Fruit fly (Drosophila melanogaster) whole organism, embryonic: ENCODE measurements around the gene nonA.

ENCODE experiments used
- Awh ChIP-seq: fragments of 200-800 bp; sonication (Bioruptor generic); IDR thresholded peaks from 2 replicates; pipeline ENCODE4, ENCODE4 v1.3.6; 2022; ENCODE audit warnings: missing biosample characterization, missing genetic modification characterization
- CG13424 ChIP-seq: fragments of 200-800 bp; sonication (Bioruptor generic); optimal IDR thresholded peaks from 2 replicates; lab custom pipeline; 2019; ENCODE audit warnings: missing biosample characterization, mild to moderate bottlenecking, missing genetic modification characterization, moderate library complexity
- CG15011 ChIP-seq: fragments of 200-800 bp; sonication (Bioruptor generic); optimal IDR thresholded peaks from 3 replicates; lab custom pipeline; 2018; ENCODE audit warnings: missing biosample characterization, mild to moderate bottlenecking, missing genetic modification characterization
- CG15696 ChIP-seq: fragments of 200-800 bp; sonication (Bioruptor generic); optimal IDR thresholded peaks from 2 replicates; lab custom pipeline; 2019; ENCODE audit warnings: missing biosample characterization, mild to moderate bottlenecking, missing genetic modification characterization, moderate library complexity
- CG16779 ChIP-seq: fragments of 200-800 bp; sonication (Bioruptor generic); IDR thresholded peaks from 2 replicates; pipeline ENCODE4 v1.3.6; 2022; ENCODE audit warnings: missing biosample characterization, missing genetic modification characterization
- CG17186 ChIP-seq: fragments of 200-800 bp; sonication (Bioruptor generic); optimal IDR thresholded peaks from 3 replicates; lab custom pipeline; 2017; ENCODE audit warnings: missing biosample characterization, missing genetic modification reagents, missing genetic modification characterization
- CG3163 ChIP-seq: fragments of 200-800 bp; sonication (Bioruptor generic); optimal IDR thresholded peaks from 3 replicates; lab custom pipeline; 2016; ENCODE audit warnings: missing biosample characterization, missing genetic modification characterization
- CG32532 ChIP-seq: fragments of 200-800 bp; sonication (Bioruptor generic); IDR thresholded peaks from 2 replicates; pipeline ENCODE4 v1.3.6; 2022; ENCODE audit warnings: missing biosample characterization, missing genetic modification characterization
- CG3838 ChIP-seq: fragments of 200-800 bp; sonication (Bioruptor generic); optimal IDR thresholded peaks from 3 replicates; lab custom pipeline; 2016; ENCODE audit warnings: missing biosample characterization, missing genetic modification characterization
- CG4328 ChIP-seq: fragments of 200-800 bp; sonication (Bioruptor generic); optimal IDR thresholded peaks from 3 replicates; lab custom pipeline; 2017; ENCODE audit warnings: missing biosample characterization, missing genetic modification reagents, missing genetic modification characterization
- CG7928 ChIP-seq: fragments of 200-800 bp; sonication (Bioruptor generic); optimal IDR thresholded peaks from 2 replicates; lab custom pipeline; 2017; ENCODE audit warnings: missing biosample characterization, mild to moderate bottlenecking, missing genetic modification characterization
- CG8478 ChIP-seq: fragments of >200 bp; optimal IDR thresholded peaks from 2 replicates; lab custom pipeline; 2018
- CG8944 ChIP-seq: fragments of 200-800 bp; sonication (Bioruptor generic); optimal IDR thresholded peaks from 3 replicates; lab custom pipeline; 2016; ENCODE audit warnings: missing biosample characterization, missing genetic modification characterization
- Dref ChIP-seq: fragments of 200-800 bp; sonication (Bioruptor generic); IDR thresholded peaks from 2 replicates; pipeline ENCODE4 v1.3.6; 2022; ENCODE audit warnings: missing biosample characterization, missing genetic modification characterization
- ERR ChIP-seq: fragments of 200-800 bp; sonication (Bioruptor generic); optimal IDR thresholded peaks from 2 replicates; lab custom pipeline; 2016; ENCODE audit warnings: missing biosample characterization, missing genetic modification characterization
- Fer3 ChIP-seq: fragments of 200-800 bp; sonication (Bioruptor generic); optimal IDR thresholded peaks from 2 replicates; lab custom pipeline; 2018; ENCODE audit warnings: missing biosample characterization, mild to moderate bottlenecking, missing genetic modification characterization, moderate library complexity
- HmgZ ChIP-seq: fragments of 200-800 bp; sonication (Bioruptor generic); optimal IDR thresholded peaks from 2 replicates; lab custom pipeline; 2018; ENCODE audit warnings: missing biosample characterization, mild to moderate bottlenecking, missing genetic modification characterization
- Hmx ChIP-seq: fragments of 200-800 bp; sonication (Bioruptor generic); optimal IDR thresholded peaks from 2 replicates; lab custom pipeline; 2016; ENCODE audit warnings: missing biosample characterization, missing genetic modification characterization
- Hr3 ChIP-seq: fragments of 200-800 bp; sonication (Bioruptor generic); optimal IDR thresholded peaks from 3 replicates; lab custom pipeline; 2016; ENCODE audit warnings: missing biosample characterization, missing genetic modification characterization
- Hsf ChIP-seq: fragments of 200-800 bp; sonication (Bioruptor generic); optimal IDR thresholded peaks from 3 replicates; lab custom pipeline; 2016; ENCODE audit warnings: missing biosample characterization, missing genetic modification characterization
- Lim3 ChIP-seq: fragments of 200-800 bp; sonication (Bioruptor generic); IDR thresholded peaks from 2 replicates; pipeline ENCODE4 v1.3.6; 2022; ENCODE audit warnings: missing biosample characterization, missing genetic modification characterization
- Max ChIP-seq: fragments of 200-800 bp; sonication (Bioruptor generic); optimal IDR thresholded peaks from 2 replicates; lab custom pipeline; 2016; ENCODE audit warnings: missing biosample characterization, mild to moderate bottlenecking, missing genetic modification characterization
- Med ChIP-seq: fragments of 200-800 bp; sonication (Bioruptor generic); peaks from one replicate; lab custom pipeline; 2016; ENCODE audit warnings: missing biosample characterization, missing genetic modification characterization, mild to moderate bottlenecking, inconsistent platforms, moderate library complexity
- Nf-YA ChIP-seq: fragments of 200-800 bp; sonication (Bioruptor generic); IDR thresholded peaks from 2 replicates; pipeline ENCODE4 v1.3.6; 2022; ENCODE audit warnings: missing biosample characterization, missing genetic modification characterization
- Nf-YB ChIP-seq: fragments of 200-800 bp; sonication (Bioruptor generic); optimal IDR thresholded peaks from 3 replicates; lab custom pipeline; 2019; ENCODE audit warnings: missing biosample characterization, mild to moderate bottlenecking, missing genetic modification characterization, moderate library complexity
- Side ChIP-seq: fragments of 200-800 bp; sonication (Bioruptor generic); optimal IDR thresholded peaks from 2 replicates; lab custom pipeline; 2016; ENCODE audit warnings: missing biosample characterization, missing genetic modification characterization
- Sox102F ChIP-seq: fragments of 200-800 bp; sonication (Bioruptor generic); optimal IDR thresholded peaks from 2 replicates; lab custom pipeline; 2018; ENCODE audit warnings: missing biosample characterization, mild to moderate bottlenecking, missing genetic modification characterization, moderate library complexity
- Stat92E ChIP-seq, 3 experiments: fragments of >200 bp in 2 of 3; fragments of 200-800 bp in 1 of 3; sonication (Bioruptor generic) in 1 of 3; optimal IDR thresholded peaks; 2 replicates each; lab custom pipeline; 2017 to 2019; ENCODE audit warnings: missing biosample characterization in 3 of 3, missing genetic modification characterization in 3 of 3, mild to moderate bottlenecking in 1 of 3, moderate library complexity in 1 of 3
- YL-1 ChIP-seq: fragments of 200-800 bp; sonication (Bioruptor generic); optimal IDR thresholded peaks from 3 replicates; lab custom pipeline; 2017; ENCODE audit warnings: missing biosample characterization, mild to moderate bottlenecking, missing genetic modification characterization
- ac ChIP-seq: fragments of 200-800 bp; sonication (Bioruptor generic); optimal IDR thresholded peaks from 3 replicates; lab custom pipeline; 2017; ENCODE audit warnings: missing biosample characterization, mild to moderate bottlenecking, missing genetic modification characterization
- amos ChIP-seq: fragments of 200-800 bp; sonication (Bioruptor generic); IDR thresholded peaks from 2 replicates; pipeline ENCODE4 v1.3.6; 2022; ENCODE audit warnings: missing biosample characterization, missing genetic modification characterization; ENCODE audit not compliant: partially characterized antibody
- az2 ChIP-seq: fragments of 200-800 bp; sonication (Bioruptor generic); optimal IDR thresholded peaks from 3 replicates; lab custom pipeline; 2016; ENCODE audit warnings: missing biosample characterization, missing genetic modification characterization
- cato ChIP-seq: fragments of 200-800 bp; sonication (Bioruptor generic); optimal IDR thresholded peaks from 2 replicates; lab custom pipeline; 2016; ENCODE audit warnings: missing biosample characterization, missing genetic modification characterization, borderline replicate concordance
- dan ChIP-seq: fragments of 200-800 bp; sonication (Bioruptor generic); IDR thresholded peaks from 2 replicates; pipeline ENCODE4 v1.3.6; 2022; ENCODE audit warnings: missing biosample characterization, missing genetic modification characterization
- dm ChIP-seq: fragments of 200-800 bp; sonication (Bioruptor generic); optimal IDR thresholded peaks from 3 replicates; lab custom pipeline; 2016; ENCODE audit warnings: missing biosample characterization, missing genetic modification characterization
- exex ChIP-seq: fragments of 200-800 bp; sonication (Bioruptor generic); optimal IDR thresholded peaks from 4 replicates; lab custom pipeline; 2018; ENCODE audit warnings: missing biosample characterization, mild to moderate bottlenecking, missing genetic modification characterization, moderate library complexity
- fu2 ChIP-seq: fragments of 200-800 bp; sonication (Bioruptor generic); optimal IDR thresholded peaks from 2 replicates; lab custom pipeline; 2016; ENCODE audit warnings: missing biosample characterization, missing genetic modification characterization
- gsb ChIP-seq: fragments of 200-800 bp; sonication (Bioruptor generic); IDR thresholded peaks from 2 replicates; pipeline ENCODE4 v1.3.6; 2022; ENCODE audit warnings: missing biosample characterization, missing genetic modification characterization
- hkb ChIP-seq, 2 experiments: fragments of 200-800 bp in 1 of 2; fragments of >200 bp in 1 of 2; sonication (Bioruptor generic) in 1 of 2; IDR thresholded peaks in 1 of 2; optimal IDR thresholded peaks in 1 of 2; 2 replicates each; pipeline versions ENCODE4 v1.3.6 to Lab custom; 2017 to 2022; ENCODE audit warnings: missing biosample characterization in 1 of 2, missing genetic modification characterization in 1 of 2
- jigr1 ChIP-seq: fragments of 200-800 bp; sonication (Bioruptor generic); IDR thresholded peaks from 3 replicates; pipeline ENCODE4 v1.3.6; 2022; ENCODE audit warnings: missing biosample characterization, missing genetic modification characterization
- lola ChIP-seq, 3 experiments: fragments of >200 bp in 2 of 3; fragments of 200-800 bp in 1 of 3; sonication (Bioruptor generic) in 1 of 3; optimal IDR thresholded peaks; 2 replicates each; lab custom pipeline; 2017 to 2019; ENCODE audit warnings: missing biosample characterization in 3 of 3, missing genetic modification characterization in 3 of 3, mild to moderate bottlenecking in 1 of 3, moderate library complexity in 1 of 3
- mirr ChIP-seq: fragments of 200-800 bp; sonication (Bioruptor generic); optimal IDR thresholded peaks from 3 replicates; lab custom pipeline; 2018; ENCODE audit warnings: missing biosample characterization, mild to moderate bottlenecking, missing genetic modification characterization
- nerfin-1 ChIP-seq: fragments of 200-800 bp; sonication (Bioruptor generic); optimal IDR thresholded peaks from 3 replicates; lab custom pipeline; 2019; ENCODE audit warnings: missing biosample characterization, mild to moderate bottlenecking, missing genetic modification characterization, moderate library complexity
- org-1 ChIP-seq: fragments of 200-800 bp; sonication (Bioruptor generic); optimal IDR thresholded peaks from 2 replicates; lab custom pipeline; 2017; ENCODE audit warnings: missing biosample characterization, missing genetic modification characterization
- pita ChIP-seq: fragments of 200-800 bp; sonication (Bioruptor generic); optimal IDR thresholded peaks from 2 replicates; lab custom pipeline; 2017; ENCODE audit warnings: missing biosample characterization, mild to moderate bottlenecking, missing genetic modification characterization
- ranshi ChIP-seq: fragments of 200-800 bp; sonication (Bioruptor generic); IDR thresholded peaks from 2 replicates; pipeline ENCODE4 v1.3.6; 2022; ENCODE audit warnings: missing biosample characterization, missing genetic modification characterization
- sens ChIP-seq: fragments of 200-800 bp; sonication (Bioruptor generic); peaks from one replicate; lab custom pipeline; 2016; ENCODE audit warnings: missing biosample characterization, missing genetic modification characterization
- sna ChIP-seq: fragments of 200-800 bp; sonication (Bioruptor generic); IDR thresholded peaks from 2 replicates; pipeline ENCODE4 v1.3.6; 2022; ENCODE audit warnings: missing biosample characterization, missing genetic modification characterization; ENCODE audit not compliant: partially characterized antibody
- toy ChIP-seq: fragments of 200-800 bp; sonication (Bioruptor generic); IDR thresholded peaks from 2 replicates; pipeline ENCODE4 v1.3.6; 2022; ENCODE audit warnings: missing biosample characterization, missing genetic modification characterization
- vvl ChIP-seq: fragments of 200-800 bp; sonication (Bioruptor generic); IDR thresholded peaks from 2 replicates; pipeline ENCODE4 v1.3.6; 2022; ENCODE audit warnings: missing biosample characterization, missing genetic modification characterization

The nonA gene

dm6 chrX:16313078-16313875 lies 48.1 kb upstream of the nonA start, which contains the start of the genes CG9915 and SWIP (continued):
- TF ChIP-seq CG32532 (no peak), toy (GFP tag; lab: Robert Waterston, UW) (no peak), CG16779 (no peak), ERR (GFP tag; lab: Kevin White, UChicago) (no peak), gsb (GFP tag; lab: Robert Waterston, UW) (no peak), CG8478 (lab: Kevin White, UChicago) (no peak), Dref (GFP tag; lab: Robert Waterston, UW) (peak; percentile 68), jigr1 (no peak), CG3163 (GFP tag; lab: Kevin White, UChicago) (no peak), HmgZ (no peak), CG3838 (GFP tag; lab: Kevin White, UChicago) (no peak), Nf-YA (GFP tag; lab: Robert Waterston, UW) (no peak), ranshi (GFP tag; lab: Robert Waterston, UW) (no peak), CG17186 (GFP tag; lab: Kevin White, UChicago) (no peak), vvl (GFP tag; lab: Robert Waterston, UW) (no peak; the same call in 1 of the 2 replicates), dan (no peak), Lim3 (no peak), Max (GFP tag; lab: Kevin White, UChicago) (peak; percentile 21), nerfin-1 (tag; lab: Kevin White, UChicago) (no peak), CG8944 (GFP tag; lab: Kevin White, UChicago) (no peak), CG4328 (GFP tag; lab: Kevin White, UChicago) (no peak), exex (tag; lab: Kevin White, UChicago) (no peak), CG13424 (tag; lab: Kevin White, UChicago) (no peak), Hmx (GFP tag; lab: Kevin White, UChicago) (no peak), cato (no peak), sna (GFP tag; lab: Robert Waterston, UW) (peak; percentile 41; the same call in 1 of the 2 replicates), dm (GFP tag; lab: Kevin White, UChicago) (peak; percentile 28), Stat92E (GFP tag; optimal IDR thresholded peaks at IDR 0.05; lab: Kevin White, UChicago) (no peak), YL-1 (peak; percentile 1), ac (GFP tag; lab: Kevin White, UChicago) (no peak), CG15696 (peak; percentile 62), Awh (no peak), sens (GFP tag; lab: Kevin White, UChicago) (peak; percentile 35), CG15011 (GFP tag; lab: Kevin White, UChicago) (no peak), Side (GFP tag; lab: Kevin White, UChicago) (peak; percentile 18), Hsf (GFP tag; lab: Kevin White, UChicago) (no peak), amos (peak; percentile 60; the same call in 1 of the 2 replicates), fu2 (GFP tag; lab: Kevin White, UChicago) (no peak), pita (no peak), Fer3 (tag; lab: Kevin White, UChicago) (no peak), CG7928 (GFP tag; lab: Kevin White, UChicago) (no peak), hkb (optimal IDR thresholded peaks at IDR 0.05; lab: Kevin White, UChicago) (no peak), hkb (GFP tag; IDR thresholded peaks at IDR 0.05; lab: Robert Waterston, UW) (no peak), az2 (GFP tag; lab: Kevin White, UChicago) (no peak), Med (GFP tag; lab: Kevin White, UChicago) (peak; percentile 68), Nf-YB (GFP tag; lab: Kevin White, UChicago) (no peak), org-1 (GFP tag; lab: Kevin White, UChicago) (no peak), lola (GFP tag; optimal IDR thresholded peaks at IDR 0.05; lab: Kevin White, UChicago) (peak in 1 of 3 experiments; percentile 53), Sox102F (GFP tag; lab: Kevin White, UChicago) (no peak), mirr (GFP tag; lab: Kevin White, UChicago) (no peak), Hr3 (GFP tag; lab: Kevin White, UChicago) (no peak)
